Worm (Caenorhabditis elegans): ENCODE results near the gene T21C9.6.

Gene T21C9.6

ce11 chrV:10562817-10563216 lies 18.9 kb upstream of the T21C9.6 start:
- TF ChIP-seq ceh-36 (tag; optimal IDR thresholded peaks at IDR 0.05) (no peak), tbx-37 (GFP tag; conservative IDR thresholded peaks at IDR 0.05) (no peak), hnd-1 (tag; optimal IDR thresholded peaks at IDR 0.05) (no peak), B0310.2 (tag; optimal IDR thresholded peaks at IDR 0.05) (no peak), F13C5.2 (tag; optimal IDR thresholded peaks at IDR 0.05) (no peak), hmg-4 (GFP tag; optimal IDR thresholded peaks at IDR 0.05) (no peak), ceh-13 (GFP tag; optimal IDR thresholded peaks at IDR 0.05) (no peak), tra-4 (tag; optimal IDR thresholded peaks at IDR 0.05) (no peak), sea-1 (GFP tag; conservative IDR thresholded peaks at IDR 0.05) (no peak), ama-1 (optimal IDR thresholded peaks at IDR 0.05) (no peak), scrt-1 (GFP tag; IDR thresholded peaks at IDR 0.05) (no peak), tbx-11 (GFP tag; IDR thresholded peaks at IDR 0.05) (no peak), ets-7 (tag; optimal IDR thresholded peaks at IDR 0.05) (no peak)

DNA sequence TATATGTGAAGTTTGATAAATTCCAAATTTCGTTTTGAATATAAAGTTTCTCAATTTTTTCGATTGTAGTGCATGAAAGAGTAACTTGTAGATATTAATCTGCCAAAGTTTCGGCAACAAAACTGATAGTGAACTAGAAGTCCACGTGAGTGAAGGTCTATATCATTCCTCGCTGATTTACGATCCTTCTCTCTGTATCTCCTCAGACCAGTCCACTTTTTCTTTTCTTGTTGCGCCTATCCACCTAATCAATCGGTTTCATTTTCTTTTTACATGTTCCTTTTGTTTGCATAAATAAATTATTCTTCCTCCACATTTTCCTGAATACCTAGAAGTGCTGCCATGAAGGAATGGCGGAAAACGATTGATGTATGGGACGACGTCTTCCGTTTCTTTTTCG lies 17.5 kb upstream of the T21C9.6 start:
- TF ChIP-seq flt-1 (GFP tag; IDR thresholded peaks at IDR 0.05) (no peak), aly-1 (tag; optimal IDR thresholded peaks at IDR 0.05) (no peak), ets-7 (tag; optimal IDR thresholded peaks at IDR 0.05) (no peak), hnd-1 (tag; optimal IDR thresholded peaks at IDR 0.05) (no peak), hmg-4 (GFP tag; optimal IDR thresholded peaks at IDR 0.05) (no peak)

ce11 chrV:10564830-10565365 lies 16.8 kb upstream of the T21C9.6 start, which contains the start of gene cat-4:
TSS of gene cat-4 (plus strand) at chrV:10564880.
- TF ChIP-seq scrt-1 (GFP tag; IDR thresholded peaks at IDR 0.05) (no peak), hmbx-1 (tag; optimal IDR thresholded peaks at IDR 0.05) (no peak), hmg-4 (GFP tag; optimal IDR thresholded peaks at IDR 0.05) (no peak), F13C5.2 (tag; optimal IDR thresholded peaks at IDR 0.05) (no peak), B0310.2 (tag; optimal IDR thresholded peaks at IDR 0.05) (no peak), ets-7 (tag; optimal IDR thresholded peaks at IDR 0.05) (no peak), tbx-11 (GFP tag; IDR thresholded peaks at IDR 0.05) (no peak), tra-4 (tag; optimal IDR thresholded peaks at IDR 0.05) (no peak)

- no peak for TF ChIP-seq hmbx-1 (tag; optimal IDR thresholded peaks at IDR 0.05)
- TF ChIP-seq F13C5.2 (tag; optimal IDR thresholded peaks at IDR 0.05): no peak
- no peak for TF ChIP-seq tbx-37 (GFP tag; conservative IDR thresholded peaks at IDR 0.05)
- TF ChIP-seq pes-1 (GFP tag; IDR thresholded peaks at IDR 0.05): no peak
- no peak for TF ChIP-seq ets-7 (tag; optimal IDR thresholded peaks at IDR 0.05)
- no peak for TF ChIP-seq hnd-1 (tag; optimal IDR thresholded peaks at IDR 0.05)
- no peak for TF ChIP-seq scrt-1 (GFP tag; IDR thresholded peaks at IDR 0.05)
- no peak for TF ChIP-seq B0310.2 (tag; optimal IDR thresholded peaks at IDR 0.05)
These were observed 13.2 kb upstream of the T21C9.6 start for ce11 chrV:10568496-10568895.

DNA sequence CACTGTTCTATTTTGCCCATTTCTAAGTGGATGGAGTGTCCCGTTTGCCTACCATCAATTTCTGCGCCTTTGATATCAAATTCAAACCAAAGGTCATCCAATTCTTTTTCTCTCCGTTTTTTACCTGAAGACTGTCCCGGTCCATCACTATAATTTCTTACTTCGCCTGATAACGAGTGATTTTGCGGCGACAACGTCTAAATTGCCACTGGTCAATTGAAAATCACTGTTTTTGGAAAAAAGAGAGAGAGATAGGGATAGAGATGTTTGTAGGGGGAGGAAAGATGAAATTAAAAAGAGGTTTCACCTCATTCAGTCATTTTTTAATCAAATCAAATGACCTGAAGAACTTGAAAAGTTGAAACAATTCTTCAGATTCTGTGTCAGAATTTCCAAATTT lies 10.2 kb upstream of the T21C9.6 start:
- no peak for TF ChIP-seq tra-4 (tag; optimal IDR thresholded peaks at IDR 0.05)
- no peak for TF ChIP-seq tbx-37 (GFP tag; conservative IDR thresholded peaks at IDR 0.05)
- TF ChIP-seq hnd-1 (tag; optimal IDR thresholded peaks at IDR 0.05): no peak
- no peak for TF ChIP-seq B0310.2 (tag; optimal IDR thresholded peaks at IDR 0.05)
- TF ChIP-seq sea-1 (GFP tag; conservative IDR thresholded peaks at IDR 0.05): no peak
- no peak for TF ChIP-seq pes-1 (GFP tag; IDR thresholded peaks at IDR 0.05)
- no peak for TF ChIP-seq ets-7 (tag; optimal IDR thresholded peaks at IDR 0.05)
- TF ChIP-seq hmbx-1 (tag; optimal IDR thresholded peaks at IDR 0.05): no peak
- no peak for TF ChIP-seq ceh-36 (tag; optimal IDR thresholded peaks at IDR 0.05)
- TF ChIP-seq aly-1 (tag; optimal IDR thresholded peaks at IDR 0.05): no peak
- TF ChIP-seq tbx-11 (GFP tag; IDR thresholded peaks at IDR 0.05): no peak
- TF ChIP-seq scrt-1 (GFP tag; IDR thresholded peaks at IDR 0.05): no peak
- no peak for TF ChIP-seq ceh-13 (GFP tag; optimal IDR thresholded peaks at IDR 0.05)
- no peak for TF ChIP-seq ama-1 (optimal IDR thresholded peaks at IDR 0.05)
- no peak for TF ChIP-seq hmg-4 (GFP tag; optimal IDR thresholded peaks at IDR 0.05)
- TF ChIP-seq flt-1 (GFP tag; IDR thresholded peaks at IDR 0.05): no peak

- no peak for TF ChIP-seq sea-1 (GFP tag; conservative IDR thresholded peaks at IDR 0.05)
- TF ChIP-seq aly-1 (tag; optimal IDR thresholded peaks at IDR 0.05): no peak
- TF ChIP-seq hmg-4 (GFP tag; optimal IDR thresholded peaks at IDR 0.05): no peak
- TF ChIP-seq tra-4 (tag; optimal IDR thresholded peaks at IDR 0.05): no peak
- TF ChIP-seq ceh-36 (tag; optimal IDR thresholded peaks at IDR 0.05): no peak
- no peak for TF ChIP-seq scrt-1 (GFP tag; IDR thresholded peaks at IDR 0.05)
- no peak for TF ChIP-seq flt-1 (GFP tag; IDR thresholded peaks at IDR 0.05)
- TF ChIP-seq B0310.2 (tag; optimal IDR thresholded peaks at IDR 0.05): no peak
- no peak for TF ChIP-seq tbx-11 (GFP tag; IDR thresholded peaks at IDR 0.05)
- no peak for TF ChIP-seq hmbx-1 (tag; optimal IDR thresholded peaks at IDR 0.05)
- TF ChIP-seq ceh-13 (GFP tag; optimal IDR thresholded peaks at IDR 0.05): no peak
- no peak for TF ChIP-seq hnd-1 (tag; optimal IDR thresholded peaks at IDR 0.05)
- no peak for TF ChIP-seq F13C5.2 (tag; optimal IDR thresholded peaks at IDR 0.05)
- TF ChIP-seq tbx-37 (GFP tag; conservative IDR thresholded peaks at IDR 0.05): no peak
- TF ChIP-seq ets-7 (tag; optimal IDR thresholded peaks at IDR 0.05): no peak
- no peak for TF ChIP-seq pes-1 (GFP tag; IDR thresholded peaks at IDR 0.05)
- TF ChIP-seq ama-1 (optimal IDR thresholded peaks at IDR 0.05): no peak
These were observed 9.1 kb upstream of the T21C9.6 start, which contains the start of gene del-6 for ce11 chrV:10572614-10573013. TSS of gene del-6 (plus strand) at chrV:10572914.

DNA sequence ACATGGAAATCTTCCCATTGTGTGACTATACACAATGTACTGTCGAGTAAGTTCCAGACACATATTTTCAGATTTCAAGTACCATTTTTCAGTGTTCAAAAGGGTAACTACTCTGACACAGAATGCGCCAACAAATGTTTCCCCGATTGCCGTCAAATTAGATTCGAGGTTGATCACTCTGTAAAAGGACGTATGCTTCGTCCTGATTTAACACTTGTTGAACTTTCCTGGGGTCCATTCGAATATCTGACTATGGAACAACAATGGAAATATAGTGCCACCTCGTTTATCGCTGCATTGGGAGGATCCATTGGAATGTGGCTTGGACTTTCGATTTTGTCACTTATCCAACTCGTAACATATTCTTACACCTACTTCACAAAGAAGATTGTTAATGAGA lies 7.5 kb upstream of the T21C9.6 start:
- TF ChIP-seq sea-1 (GFP tag; conservative IDR thresholded peaks at IDR 0.05) (no peak), hmbx-1 (tag; optimal IDR thresholded peaks at IDR 0.05) (no peak), ceh-36 (tag; optimal IDR thresholded peaks at IDR 0.05) (no peak), tra-4 (tag; optimal IDR thresholded peaks at IDR 0.05) (no peak), flt-1 (GFP tag; IDR thresholded peaks at IDR 0.05) (no peak), hmg-4 (GFP tag; optimal IDR thresholded peaks at IDR 0.05) (no peak), ama-1 (optimal IDR thresholded peaks at IDR 0.05) (no peak), hnd-1 (tag; optimal IDR thresholded peaks at IDR 0.05) (no peak), B0310.2 (tag; optimal IDR thresholded peaks at IDR 0.05) (no peak), ceh-13 (GFP tag; optimal IDR thresholded peaks at IDR 0.05) (no peak), pes-1 (GFP tag; IDR thresholded peaks at IDR 0.05) (no peak), ets-7 (tag; optimal IDR thresholded peaks at IDR 0.05) (no peak), scrt-1 (GFP tag; IDR thresholded peaks at IDR 0.05) (no peak)

Data from whole organism, early embryonic.